Fruit fly (Drosophila melanogaster) whole organism, adult: ENCODE data around the gene Ssb-c31a.

Experiments
- CG1620 ChIP-seq: fragments of 200-800 bp; sonication (Bioruptor generic); optimal IDR thresholded peaks from 2 replicates; lab custom pipeline; 2016; ENCODE audit warnings: missing biosample characterization, missing genetic modification characterization
- CG7045 ChIP-seq: fragments of 200-800 bp; sonication (Bioruptor generic); optimal IDR thresholded peaks from 2 replicates; lab custom pipeline; 2017; ENCODE audit warnings: missing biosample characterization, mild to moderate bottlenecking, missing genetic modification characterization
- Clk ChIP-seq: fragments of 200-800 bp; sonication (Bioruptor generic); optimal IDR thresholded peaks from 2 replicates; lab custom pipeline; 2017; ENCODE audit warnings: missing biosample characterization, missing genetic modification characterization
- bab1 ChIP-seq: fragments of 200-800 bp; sonication (Bioruptor generic); optimal IDR thresholded peaks from 3 replicates; lab custom pipeline; 2019; ENCODE audit warnings: missing biosample characterization, mild to moderate bottlenecking, missing genetic modification characterization, moderate library complexity
- cic ChIP-seq: fragments of 200-800 bp; sonication (Bioruptor generic); optimal IDR thresholded peaks from 2 replicates; lab custom pipeline; 2017; ENCODE audit warnings: missing biosample characterization, mild to moderate bottlenecking, missing genetic modification characterization, moderate library complexity
- cnc ChIP-seq, 2 experiments: fragments of >200 bp; optimal IDR thresholded peaks; 2 replicates each; lab custom pipeline; 2017
- kay ChIP-seq: fragments of 200-800 bp; sonication (Bioruptor generic); peaks from one replicate; lab custom pipeline; 2016; ENCODE audit warnings: missing biosample characterization, missing genetic modification characterization, borderline replicate concordance

DNA sequence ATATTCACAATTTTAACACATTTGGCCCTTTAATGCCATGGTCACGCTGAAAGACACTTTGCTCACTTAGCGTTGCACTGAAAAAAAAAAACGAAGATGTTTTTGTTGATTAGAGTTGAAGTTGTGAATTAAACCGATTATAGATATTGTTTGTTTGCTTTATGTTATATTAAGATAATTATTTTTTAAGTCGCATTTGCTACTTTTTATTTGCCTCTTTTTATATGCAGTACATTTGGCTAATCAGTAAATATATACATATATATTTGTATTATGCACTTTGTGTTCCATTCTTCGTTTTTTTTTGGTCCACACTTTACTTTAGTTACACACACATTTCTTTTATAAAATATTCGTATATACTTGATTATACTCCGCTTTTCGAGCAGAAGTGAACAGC is 19.1 kb downstream of the Ssb-c31a start:
- TF ChIP-seq Clk (GFP tag; lab: Kevin White, UChicago) (no peak), cic (GFP tag; lab: Kevin White, UChicago) (no peak), cnc (optimal IDR thresholded peaks at IDR 0.05; lab: Kevin White, UChicago) (no peak), kay (GFP tag; lab: Kevin White, UChicago) (peak; percentile 78), CG1620 (GFP tag; lab: Kevin White, UChicago) (no peak), CG7045 (no peak), bab1 (GFP tag; lab: Kevin White, UChicago) (no peak)
